Fruit fly (Drosophila melanogaster): ENCODE data around the gene CG5418.
A peak's percentile ranks its signal among the peaks of the same experiment; 100 is the strongest.

Gene CG5418

dm6 chr2L:12457201-12457600, 4.2 kb upstream of the CG5418 start:
- no peak for TF ChIP-seq CG12605 (GFP tag; IDR thresholded peaks at IDR 0.05)
- TF ChIP-seq CG34367 (tag; optimal IDR thresholded peaks at IDR 0.05) = no peak
- TF ChIP-seq Ets98B (GFP tag; IDR thresholded peaks at IDR 0.05) = no peak

dm6 chr2L:12455750-12456149, 2.7 kb upstream of the CG5418 start:
- no peak for TF ChIP-seq Snoo (tag; optimal IDR thresholded peaks at IDR 0.05)
- TF ChIP-seq gl (tag; optimal IDR thresholded peaks at IDR 0.05) = no peak
- no peak for TF ChIP-seq CG8159 (tag; optimal IDR thresholded peaks at IDR 0.05)
- no peak for TF ChIP-seq CG4496 (GFP tag; IDR thresholded peaks at IDR 0.05)
- TF ChIP-seq rn (GFP tag; IDR thresholded peaks at IDR 0.05) = no peak
- TF ChIP-seq CG9948 (tag; optimal IDR thresholded peaks at IDR 0.05) = no peak
- TF ChIP-seq D1 (tag; optimal IDR thresholded peaks at IDR 0.05) = no peak
- TF ChIP-seq CG34367 (tag; optimal IDR thresholded peaks at IDR 0.05) = no peak
- no peak for TF ChIP-seq Pif1B (GFP tag; optimal IDR thresholded peaks at IDR 0.05)
- TF ChIP-seq Ets98B (GFP tag; IDR thresholded peaks at IDR 0.05) = no peak
- TF ChIP-seq CG32121 (GFP tag; IDR thresholded peaks at IDR 0.05) = no peak
- no peak for TF ChIP-seq Pif1A (GFP tag; optimal IDR thresholded peaks at IDR 0.05)
- no peak for TF ChIP-seq CG14655 (GFP tag; optimal IDR thresholded peaks at IDR 0.05)
- TF ChIP-seq CG15710 (tag; optimal IDR thresholded peaks at IDR 0.05) = no peak
- TF ChIP-seq CG8301 (tag; optimal IDR thresholded peaks at IDR 0.05) = no peak
- TF ChIP-seq EcR (GFP tag; optimal IDR thresholded peaks at IDR 0.05) = no peak

- no peak for TF ChIP-seq CG4496 (GFP tag; IDR thresholded peaks at IDR 0.05)
- TF ChIP-seq CG8159 (tag; optimal IDR thresholded peaks at IDR 0.05) = no peak
- peak; percentile 61 for TF ChIP-seq D1 (tag; optimal IDR thresholded peaks at IDR 0.05)
- no peak for TF ChIP-seq Ets98B (GFP tag; IDR thresholded peaks at IDR 0.05)
- 0 out of 2 replicates have a peak, but pooled peaks have one; percentile 15 for TF ChIP-seq CG32121 (GFP tag; IDR thresholded peaks at IDR 0.05)
Observed at dm6 chr2L:12455049-12455448, 2.0 kb upstream of the CG5418 start.

DNA sequence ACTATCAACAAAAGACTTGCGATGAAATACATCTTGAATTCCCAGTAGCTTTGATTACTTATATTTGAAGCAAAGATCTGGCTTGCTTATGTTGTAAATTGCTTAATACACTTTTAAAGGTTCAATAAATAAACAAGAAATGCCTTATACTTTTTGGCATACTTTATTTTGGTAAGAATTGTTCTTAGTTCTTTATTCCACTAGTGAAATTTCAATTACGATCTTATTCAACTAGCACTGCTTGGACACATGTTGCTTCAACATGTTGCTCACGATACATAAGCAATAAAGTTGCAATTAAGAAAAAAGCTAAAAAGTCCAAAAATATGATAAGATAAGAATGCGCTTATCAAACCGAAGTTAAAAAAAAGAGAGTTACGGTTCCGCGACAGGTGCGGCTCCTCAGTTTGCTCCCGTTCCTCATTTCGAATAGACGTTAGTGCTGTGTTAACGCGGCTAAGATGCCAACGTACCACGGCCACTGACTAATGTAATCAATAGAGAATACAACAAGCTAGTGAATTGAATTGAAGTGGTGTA, 4.9 kb downstream of the CG5418 start, which contains the start of the genes CG5421 and Oatp33Eb:
Gene CG5421, minus strand, starts transcription at position 51 of the 540 bp plus-strand sequence.
Gene Oatp33Eb, plus strand, starts transcription at position 403 of the 540 bp plus-strand sequence.
- no peak for TF ChIP-seq CG12605 (GFP tag; IDR thresholded peaks at IDR 0.05)

- no peak for TF ChIP-seq Pif1A (GFP tag; optimal IDR thresholded peaks at IDR 0.05)
- no peak for TF ChIP-seq CG8159 (tag; optimal IDR thresholded peaks at IDR 0.05)
- no peak for TF ChIP-seq CG15710 (tag; optimal IDR thresholded peaks at IDR 0.05)
- TF ChIP-seq CG14655 (GFP tag; optimal IDR thresholded peaks at IDR 0.05) = no peak
- TF ChIP-seq CG9948 (tag; optimal IDR thresholded peaks at IDR 0.05) = no peak
Observed at dm6 chr2L:12445743-12446142, 7.3 kb downstream of the CG5418 start, which contains the start of gene Oatp33Ea. Oatp33Ea (minus strand) TSS chr2L:12445924.

DNA sequence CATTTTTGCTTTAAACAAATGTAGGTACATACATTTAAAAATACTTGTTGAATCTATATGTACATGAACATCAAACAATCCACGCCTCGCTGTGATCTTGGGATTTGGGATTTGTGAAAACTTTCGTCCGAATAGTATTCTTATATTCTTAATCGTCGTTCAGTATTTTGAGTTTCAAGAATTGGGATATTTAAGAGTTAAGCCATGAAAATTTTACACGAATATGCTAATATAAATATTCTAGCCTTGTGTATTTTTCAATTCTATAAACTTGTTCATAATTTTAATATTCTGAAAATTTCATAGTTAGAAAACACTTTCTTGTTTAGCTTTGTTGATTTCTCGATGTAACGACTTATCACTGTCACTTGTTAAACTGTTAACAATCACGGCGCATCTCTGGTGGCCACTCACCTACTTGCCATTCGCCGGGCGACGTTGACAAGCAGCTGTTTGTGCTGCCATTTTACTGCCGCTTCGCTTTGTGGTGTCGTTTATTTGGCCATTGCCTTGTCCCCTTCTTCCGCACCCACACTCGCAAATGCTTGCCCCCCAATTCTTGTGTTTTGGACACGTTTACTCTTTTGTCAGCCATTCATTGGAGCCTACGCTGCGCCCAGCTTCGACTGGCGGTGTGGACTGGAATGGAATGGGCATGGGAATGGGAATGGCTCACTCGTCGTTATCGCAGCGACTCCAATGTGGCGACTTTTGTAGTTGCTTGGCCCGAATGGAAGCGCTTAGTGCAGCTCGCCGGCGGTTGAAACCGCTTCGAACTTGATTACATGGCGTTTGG, 16.9 kb downstream of the CG5418 start:
- TF ChIP-seq EcR (GFP tag; optimal IDR thresholded peaks at IDR 0.05) (peak; percentile 92), CG8159 (tag; optimal IDR thresholded peaks at IDR 0.05) (no peak), Snoo (tag; optimal IDR thresholded peaks at IDR 0.05) (no peak), fd96Ca (GFP tag; IDR thresholded peaks at IDR 0.05) (0 out of 3 replicates have a peak, but pooled peaks have one; percentile 41), rn (GFP tag; IDR thresholded peaks at IDR 0.05) (no peak), gl (tag; optimal IDR thresholded peaks at IDR 0.05) (no peak), CG9948 (tag; optimal IDR thresholded peaks at IDR 0.05) (no peak), Pif1A (GFP tag; optimal IDR thresholded peaks at IDR 0.05) (no peak), CG8301 (tag; optimal IDR thresholded peaks at IDR 0.05) (no peak)

DNA sequence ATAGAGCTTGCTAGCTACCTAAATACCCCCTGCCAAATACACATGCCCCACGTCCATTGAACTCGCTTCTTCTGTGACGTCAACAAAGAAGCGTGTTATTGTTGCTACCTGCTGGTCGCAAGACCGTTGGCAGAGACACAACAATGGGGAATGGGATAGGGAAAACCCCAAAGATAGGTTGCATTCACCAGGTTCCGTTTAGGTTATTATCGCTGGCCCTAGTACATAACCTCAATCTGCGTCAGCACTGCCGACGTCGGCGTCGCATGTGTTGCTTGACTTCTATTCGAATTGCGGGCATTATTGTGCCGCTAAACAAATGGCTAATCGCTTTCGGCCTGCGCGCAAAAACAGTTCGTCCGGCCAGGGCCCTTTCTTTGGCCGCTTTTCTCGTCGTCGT, 17.6 kb downstream of the CG5418 start:
- TF ChIP-seq EcR (GFP tag; optimal IDR thresholded peaks at IDR 0.05) = peak; percentile 76
- TF ChIP-seq CG10348 (GFP tag; IDR thresholded peaks at IDR 0.05) = no peak

DNA sequence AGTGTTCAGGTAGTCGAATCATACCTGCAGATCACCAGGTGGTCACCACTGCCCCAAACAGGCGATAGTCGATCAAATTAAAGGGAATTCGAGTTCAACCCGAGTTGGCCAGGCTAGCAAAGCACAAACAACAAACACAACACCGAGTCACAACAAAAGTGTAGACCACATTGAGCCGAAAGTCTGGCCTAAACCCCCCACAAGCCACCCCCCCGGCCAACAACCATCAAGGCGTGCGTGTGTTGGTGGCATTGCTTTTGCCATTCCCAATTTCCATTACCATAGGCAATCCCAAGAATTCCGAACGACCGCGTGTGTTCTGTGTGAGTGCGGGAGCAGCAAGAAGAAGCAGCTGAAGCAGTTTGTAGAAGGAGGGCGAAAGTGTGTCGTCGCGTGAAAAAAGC, 18.5 kb downstream of the CG5418 start, which contains the start of gene SC35:
Gene SC35, minus strand, starts transcription at position 131 of the 404 bp plus-strand sequence.
- TF ChIP-seq CG4496 (GFP tag; IDR thresholded peaks at IDR 0.05) (peak; percentile 55; the same call in 2 of the 3 replicates), EcR (GFP tag; optimal IDR thresholded peaks at IDR 0.05) (peak; percentile 54), Pif1B (GFP tag; optimal IDR thresholded peaks at IDR 0.05) (no peak)
